5 worm cellular contexts compared by ENCODE assay signal in genomic region chrX:645589-645988, ce11.
TF ChIP-seq lines count a peak whose summit lies in the region.

No protein-coding gene starts in this region.

TF ChIP-seq in whole organism, L1 larva, 84 proteins besides CTCF, POLR2A, EP300 and RAD21:
- TF ChIP-seq nhr-90 (tag; optimal IDR thresholded peaks at IDR 0.05; lab: Kevin White, UChicago; ENCODE audit: poor library complexity) (peak; percentile 19), alr-1 (tag; optimal IDR thresholded peaks at IDR 0.05; lab: Kevin White, UChicago; ENCODE audit: borderline replicate concordance) (no peak), lin-35 (GFP tag; optimal IDR thresholded peaks at IDR 0.05; lab: Kevin White, UChicago) (peak in 1 of 2 experiments; percentile 11), aha-1 (tag; optimal IDR thresholded peaks at IDR 0.05; lab: Kevin White, UChicago) (no peak), fkh-4 (tag; optimal IDR thresholded peaks at IDR 0.05; lab: Kevin White, UChicago; ENCODE audit: borderline replicate concordance) (no peak), rnt-1 (tag; optimal IDR thresholded peaks at IDR 0.05; lab: Kevin White, UChicago) (no peak), ceh-63 (GFP tag; optimal IDR thresholded peaks at IDR 0.05; lab: Kevin White, UChicago) (no peak), F16B12.6 (tag; optimal IDR thresholded peaks at IDR 0.05; lab: Kevin White, UChicago) (no peak), lir-3 (tag; optimal IDR thresholded peaks at IDR 0.05; lab: Kevin White, UChicago; ENCODE audit: poor library complexity) (no peak), C34B4.2 (tag; optimal IDR thresholded peaks at IDR 0.05; lab: Kevin White, UChicago) (no peak), blmp-1 (tag; optimal IDR thresholded peaks at IDR 0.05; lab: Kevin White, UChicago) (no peak), ama-1 (optimal IDR thresholded peaks at IDR 0.05; lab: Kevin White, UChicago) (no peak), elt-2 (tag; optimal IDR thresholded peaks at IDR 0.05; lab: Kevin White, UChicago) (peak; percentile 73), nhr-12 (tag; optimal IDR thresholded peaks at IDR 0.05; lab: Kevin White, UChicago) (no peak), nhr-84 (tag; optimal IDR thresholded peaks at IDR 0.05; lab: Kevin White, UChicago) (no peak)

TF ChIP-seq in whole organism, L2 larva, 48 proteins besides CTCF, POLR2A, EP300 and RAD21:
- TF ChIP-seq unc-55 (GFP tag; optimal IDR thresholded peaks at IDR 0.05; lab: Kevin White, UChicago) (no peak), gmeb-1 (tag; optimal IDR thresholded peaks at IDR 0.05; lab: Kevin White, UChicago) (peak; percentile 36), F13H6.1 (tag; optimal IDR thresholded peaks at IDR 0.05; lab: Kevin White, UChicago) (peak; percentile 2), fos-1 (tag; optimal IDR thresholded peaks at IDR 0.05; lab: Kevin White, UChicago) (peak; percentile 75)

TF ChIP-seq in whole organism, L3 larva, 47 proteins besides CTCF, POLR2A, EP300 and RAD21:
- TF ChIP-seq lin-39 (tag; optimal IDR thresholded peaks at IDR 0.05; lab: Kevin White, UChicago): no peak
- TF ChIP-seq mdl-1 (tag; optimal IDR thresholded peaks at IDR 0.05; lab: Kevin White, UChicago): no peak
- TF ChIP-seq unc-39 (tag; optimal IDR thresholded peaks at IDR 0.05; lab: Kevin White, UChicago): no peak
- TF ChIP-seq elt-2 (tag; optimal IDR thresholded peaks at IDR 0.05; lab: Kevin White, UChicago): peak; percentile 90
- TF ChIP-seq ceh-82 (tag; optimal IDR thresholded peaks at IDR 0.05; lab: Kevin White, UChicago): no peak
- TF ChIP-seq pqm-1 (tag; optimal IDR thresholded peaks at IDR 0.05; lab: Kevin White, UChicago): peak; percentile 58
TF ChIP-seq in whole organism, L3 larva: peak in this region for 2.

TF ChIP-seq in whole organism, L4 larva, 104 proteins besides CTCF, POLR2A, EP300 and RAD21 (continues in another document):
- TF ChIP-seq madf-5 (GFP tag; IDR thresholded peaks at IDR 0.05; lab: Robert Waterston, UW) (no peak), daf-16 (GFP tag; optimal IDR thresholded peaks at IDR 0.05; lab: Kevin White, UChicago) (no peak), daf-16 (tag; optimal IDR thresholded peaks at IDR 0.05; lab: Kevin White, UChicago) (peak; percentile 78), F37D6.2 (tag; optimal IDR thresholded peaks at IDR 0.05; lab: Kevin White, UChicago) (no peak), zip-11 (GFP tag; IDR thresholded peaks at IDR 0.05; lab: Robert Waterston, UW) (no peak), mep-1 (tag; optimal IDR thresholded peaks at IDR 0.05; lab: Kevin White, UChicago) (no peak), spr-3 (GFP tag; optimal IDR thresholded peaks at IDR 0.05; lab: Kevin White, UChicago) (no peak), mxl-2 (GFP tag; conservative IDR thresholded peaks at IDR 0.05; lab: Robert Waterston, UW) (no peak), cey-2 (tag; optimal IDR thresholded peaks at IDR 0.05; lab: Kevin White, UChicago; ENCODE audit: borderline replicate concordance, insufficient read depth) (no peak), pha-4 (GFP tag; IDR thresholded peaks at IDR 0.05; lab: Robert Waterston, UW) (no peak), pha-4 (tag; optimal IDR thresholded peaks at IDR 0.05; lab: Kevin White, UChicago) (no peak), ceh-32 (tag; optimal IDR thresholded peaks at IDR 0.05; lab: Kevin White, UChicago; ENCODE audit: poor library complexity) (no peak), mdt-29 (GFP tag; IDR thresholded peaks at IDR 0.05; lab: Robert Waterston, UW) (no peak), T20F7.1 (GFP tag; optimal IDR thresholded peaks at IDR 0.05; lab: Kevin White, UChicago) (peak; percentile 30), ztf-11 (tag; optimal IDR thresholded peaks at IDR 0.05; lab: Kevin White, UChicago) (no peak), nhr-76 (tag; optimal IDR thresholded peaks at IDR 0.05; lab: Kevin White, UChicago) (no peak), snpc-4 (tag; optimal IDR thresholded peaks at IDR 0.05; lab: Kevin White, UChicago) (no peak), nhr-41 (GFP tag; IDR thresholded peaks at IDR 0.05; lab: Robert Waterston, UW) (no peak), fkh-10 (GFP tag; optimal IDR thresholded peaks at IDR 0.05; lab: Kevin White, UChicago) (no peak), nhr-6 (tag; optimal IDR thresholded peaks at IDR 0.05; lab: Kevin White, UChicago) (peak; percentile 24), Y105C5A.15 (GFP tag; IDR thresholded peaks at IDR 0.05; lab: Robert Waterston, UW) (no peak), mxl-3 (GFP tag; optimal IDR thresholded peaks at IDR 0.05; lab: Kevin White, UChicago) (no peak), snpc-1.2 (GFP tag; IDR thresholded peaks at IDR 0.05; lab: Robert Waterston, UW) (no peak), lin-15B (tag; optimal IDR thresholded peaks at IDR 0.05; lab: Kevin White, UChicago) (no peak), skn-1 (tag; optimal IDR thresholded peaks at IDR 0.05; lab: Kevin White, UChicago) (no peak), unc-39 (tag; optimal IDR thresholded peaks at IDR 0.05; lab: Kevin White, UChicago) (no peak), dpl-1 (GFP tag; optimal IDR thresholded peaks at IDR 0.05; lab: Kevin White, UChicago) (no peak), nhr-102 (tag; optimal IDR thresholded peaks at IDR 0.05; lab: Kevin White, UChicago) (no peak), F49E8.2 (tag; optimal IDR thresholded peaks at IDR 0.05; lab: Kevin White, UChicago; ENCODE audit: borderline replicate concordance) (no peak), zip-2 (tag; optimal IDR thresholded peaks at IDR 0.05; lab: Kevin White, UChicago) (no peak), spr-1 (tag; optimal IDR thresholded peaks at IDR 0.05; lab: Kevin White, UChicago) (no peak), lin-29 (GFP tag; IDR thresholded peaks at IDR 0.05; lab: Robert Waterston, UW) (no peak), lin-38 (GFP tag; IDR thresholded peaks at IDR 0.05; lab: Robert Waterston, UW) (no peak), lim-7 (GFP tag; IDR thresholded peaks at IDR 0.05; lab: Robert Waterston, UW) (no peak), ama-1 (optimal IDR thresholded peaks at IDR 0.05; lab: Kevin White, UChicago) (no peak), daf-8 (GFP tag; IDR thresholded peaks at IDR 0.05; lab: Robert Waterston, UW) (no peak)

TF ChIP-seq in whole organism, young adult, 124 proteins besides CTCF, POLR2A, EP300 and RAD21:
- TF ChIP-seq ceh-40 (GFP tag; IDR thresholded peaks at IDR 0.05; lab: Robert Waterston, UW) (no peak), lin-54 (GFP tag; optimal IDR thresholded peaks at IDR 0.05; lab: Kevin White, UChicago) (no peak), let-526 (GFP tag; IDR thresholded peaks at IDR 0.05; lab: Robert Waterston, UW) (no peak), ceh-100 (GFP tag; IDR thresholded peaks at IDR 0.05; lab: Robert Waterston, UW) (no peak), ZK185.1 (tag; optimal IDR thresholded peaks at IDR 0.05; lab: Kevin White, UChicago; ENCODE audit: poor library complexity, severe bottlenecking) (no peak), cebp-1 (GFP tag; IDR thresholded peaks at IDR 0.05; lab: Robert Waterston, UW) (no peak), cebp-1 (tag; optimal IDR thresholded peaks at IDR 0.05; lab: Kevin White, UChicago) (peak; percentile 2), ceh-91 (GFP tag; IDR thresholded peaks at IDR 0.05; lab: Robert Waterston, UW) (no peak), rcor-1 (GFP tag; IDR thresholded peaks at IDR 0.05; lab: Robert Waterston, UW) (no peak), ztf-28 (GFP tag; IDR thresholded peaks at IDR 0.05; lab: Robert Waterston, UW) (no peak), Y95B8A.8 (GFP tag; IDR thresholded peaks at IDR 0.05; lab: Robert Waterston, UW) (no peak), T07F8.4 (tag; optimal IDR thresholded peaks at IDR 0.05; lab: Kevin White, UChicago) (no peak), nhr-27 (tag; optimal IDR thresholded peaks at IDR 0.05; lab: Kevin White, UChicago) (no peak), bed-2 (GFP tag; IDR thresholded peaks at IDR 0.05; lab: Robert Waterston, UW) (no peak), egrh-3 (GFP tag; IDR thresholded peaks at IDR 0.05; lab: Robert Waterston, UW) (no peak), let-607 (tag; optimal IDR thresholded peaks at IDR 0.05; lab: Kevin White, UChicago) (peak; percentile 80 to 90), pbrm-1 (GFP tag; IDR thresholded peaks at IDR 0.05; lab: Robert Waterston, UW) (no peak), akir-1 (GFP tag; optimal IDR thresholded peaks at IDR 0.05; lab: Kevin White, UChicago) (no peak), ccch-3 (GFP tag; optimal IDR thresholded peaks at IDR 0.05; lab: Kevin White, UChicago) (no peak), C06A6.2 (GFP tag; conservative IDR thresholded peaks at IDR 0.05; lab: Robert Waterston, UW) (no peak), nhr-80 (tag; optimal IDR thresholded peaks at IDR 0.05; lab: Kevin White, UChicago) (peak; percentile 93)
